Worm (Caenorhabditis elegans) whole organism, late embryonic: ENCODE data around the gene kynu-1.
A peak's percentile ranks its signal among the peaks of the same experiment; 100 is the strongest.

ENCODE experiments used
- C08G9.2 ChIP-seq: sonication (generic microtip); optimal IDR thresholded peaks from 2 replicates; lab custom pipeline; 2016; ENCODE audit warnings: mild to moderate bottlenecking, missing genetic modification characterization, moderate library complexity, missing compliant biosample characterization
- F13H6.1 ChIP-seq: sonication (generic microtip); optimal IDR thresholded peaks from 2 replicates; lab custom pipeline; 2016; ENCODE audit warnings: missing genetic modification characterization, missing compliant biosample characterization
- K02D7.2 ChIP-seq: sonication (generic microtip); optimal IDR thresholded peaks from 2 replicates; lab custom pipeline; 2017; ENCODE audit warnings: mild to moderate bottlenecking, missing genetic modification characterization, missing compliant biosample characterization
- K09A11.1 ChIP-seq: sonication (generic microtip); optimal IDR thresholded peaks from 2 replicates; lab custom pipeline; 2017; ENCODE audit warnings: antibody characterized with exemption, mild to moderate bottlenecking, missing genetic modification characterization, missing compliant biosample characterization; ENCODE audit not compliant: insufficient read depth
- T23F11.4 ChIP-seq: fragments of 200-800 bp; sonication (Bioruptor generic); optimal IDR thresholded peaks from 2 replicates; lab custom pipeline; 2018; ENCODE audit warnings: mild to moderate bottlenecking, missing genetic modification characterization, missing compliant biosample characterization
- Y22D7AL.16 ChIP-seq: sonication (generic microtip); optimal IDR thresholded peaks from 2 replicates; lab custom pipeline; 2016; ENCODE audit warnings: missing genetic modification characterization, missing compliant biosample characterization
- ahr-1 ChIP-seq: sonication (generic microtip); optimal IDR thresholded peaks from 2 replicates; lab custom pipeline; 2016; ENCODE audit warnings: missing genetic modification characterization, missing compliant biosample characterization
- ama-1 ChIP-seq: fragments of 150-350 bp; optimal IDR thresholded peaks from 2 replicates; lab custom pipeline; 2014
- ceh-14 ChIP-seq: sonication (generic microtip); optimal IDR thresholded peaks from 2 replicates; lab custom pipeline; 2016; ENCODE audit warnings: missing genotype, missing genetic modification characterization, missing compliant biosample characterization
- ceh-18 ChIP-seq: sonication (generic microtip); optimal IDR thresholded peaks from 2 replicates; lab custom pipeline; 2016; ENCODE audit warnings: missing genetic modification characterization, missing compliant biosample characterization
- ceh-19 ChIP-seq: fragments of 200-800 bp; sonication (Bioruptor generic); optimal IDR thresholded peaks from 2 replicates; lab custom pipeline; 2018; ENCODE audit warnings: mild to moderate bottlenecking, missing genetic modification characterization, missing compliant biosample characterization
- ceh-2 ChIP-seq: sonication (generic microtip); optimal IDR thresholded peaks from 2 replicates; lab custom pipeline; 2016; ENCODE audit warnings: missing genotype, missing genetic modification characterization, missing compliant biosample characterization
- ceh-22 ChIP-seq: sonication (generic microtip); optimal IDR thresholded peaks from 2 replicates; lab custom pipeline; 2017; ENCODE audit warnings: missing biosample characterization, missing genetic modification characterization
- ceh-24 ChIP-seq: sonication (generic microtip); optimal IDR thresholded peaks from 2 replicates; lab custom pipeline; 2016; ENCODE audit warnings: mild to moderate bottlenecking, missing genetic modification characterization, missing compliant biosample characterization
- ceh-30 ChIP-seq: fragments of 150-350 bp; optimal IDR thresholded peaks from 2 replicates; lab custom pipeline; 2014; ENCODE audit warnings: missing biosample characterization, missing genetic modification characterization
- ceh-48 ChIP-seq: sonication (generic microtip); optimal IDR thresholded peaks from 2 replicates; lab custom pipeline; 2016; ENCODE audit warnings: missing genetic modification characterization, inconsistent platforms, missing compliant biosample characterization
- ceh-9 ChIP-seq: sonication (generic microtip); optimal IDR thresholded peaks from 2 replicates; lab custom pipeline; 2016; ENCODE audit warnings: mild to moderate bottlenecking, missing genetic modification characterization, inconsistent platforms, missing compliant biosample characterization
- che-1 ChIP-seq: sonication (generic microtip); optimal IDR thresholded peaks from 2 replicates; lab custom pipeline; 2016; ENCODE audit warnings: mild to moderate bottlenecking, missing genetic modification characterization, missing compliant biosample characterization
- dve-1 ChIP-seq: sonication (generic microtip); optimal IDR thresholded peaks from 2 replicates; lab custom pipeline; 2017; ENCODE audit warnings: antibody characterized with exemption, mild to moderate bottlenecking, missing genetic modification characterization, missing compliant biosample characterization
- elt-2 ChIP-seq: sonication (generic microtip); optimal IDR thresholded peaks from 2 replicates; lab custom pipeline; 2016; ENCODE audit warnings: missing genetic modification reagents, missing genetic modification characterization, missing compliant biosample characterization
- fkh-10 ChIP-seq: fragments of 150-350 bp; optimal IDR thresholded peaks from 2 replicates; lab custom pipeline; 2014; ENCODE audit warnings: missing biosample characterization, missing genetic modification reagents, missing genetic modification characterization
- fkh-6 ChIP-seq: sonication (generic microtip); optimal IDR thresholded peaks from 2 replicates; lab custom pipeline; 2016; ENCODE audit warnings: missing genetic modification characterization, missing compliant biosample characterization
- gmeb-2 ChIP-seq: sonication (generic microtip); optimal IDR thresholded peaks from 2 replicates; lab custom pipeline; 2016; ENCODE audit warnings: missing genetic modification characterization, inconsistent platforms, missing compliant biosample characterization
- hlh-13 ChIP-seq: fragments of 200-800 bp; sonication (Bioruptor generic); optimal IDR thresholded peaks from 2 replicates; lab custom pipeline; 2018; ENCODE audit warnings: mild to moderate bottlenecking, missing genetic modification characterization, missing compliant biosample characterization
- hlh-6 ChIP-seq: sonication (generic microtip); optimal IDR thresholded peaks from 2 replicates; lab custom pipeline; 2016; ENCODE audit warnings: missing genotype, missing genetic modification characterization, missing compliant biosample characterization
- hlh-8 ChIP-seq: sonication (generic microtip); optimal IDR thresholded peaks from 2 replicates; lab custom pipeline; 2016; ENCODE audit warnings: missing genotype, missing genetic modification characterization, missing compliant biosample characterization
- lim-6 ChIP-seq: sonication (generic microtip); optimal IDR thresholded peaks from 2 replicates; lab custom pipeline; 2016; ENCODE audit warnings: missing genetic modification characterization, missing compliant biosample characterization
- madf-2 ChIP-seq: sonication (generic microtip); optimal IDR thresholded peaks from 2 replicates; lab custom pipeline; 2017; ENCODE audit warnings: missing genetic modification characterization, missing compliant biosample characterization
- mec-3 ChIP-seq: sonication (generic microtip); optimal IDR thresholded peaks from 2 replicates; lab custom pipeline; 2016; ENCODE audit warnings: borderline replicate concordance, missing genetic modification characterization, missing compliant biosample characterization
- odd-2 ChIP-seq: sonication (generic microtip); optimal IDR thresholded peaks from 2 replicates; lab custom pipeline; 2017; ENCODE audit warnings: antibody characterized with exemption, mild to moderate bottlenecking, missing genetic modification characterization, missing compliant biosample characterization
- pag-3 ChIP-seq: sonication (generic microtip); optimal IDR thresholded peaks from 2 replicates; lab custom pipeline; 2016; ENCODE audit warnings: missing compliant biosample characterization, missing genetic modification characterization, borderline replicate concordance
- pat-9 ChIP-seq: fragments of 200-800 bp; sonication (Bioruptor generic); optimal IDR thresholded peaks from 2 replicates; lab custom pipeline; 2018; ENCODE audit warnings: mild to moderate bottlenecking, missing genetic modification characterization, moderate library complexity, missing compliant biosample characterization
- pha-2 ChIP-seq: sonication (generic microtip); optimal IDR thresholded peaks from 2 replicates; lab custom pipeline; 2017; ENCODE audit warnings: mild to moderate bottlenecking, missing genetic modification characterization, missing compliant biosample characterization
- pha-4 ChIP-seq: fragments of 150-350 bp; optimal IDR thresholded peaks from 2 replicates; lab custom pipeline; 2018; ENCODE audit warnings: missing biosample characterization, missing genetic modification reagents, missing genetic modification characterization
- pqm-1 ChIP-seq: sonication (generic microtip); optimal IDR thresholded peaks from 2 replicates; lab custom pipeline; 2016; ENCODE audit warnings: missing genetic modification characterization, missing compliant biosample characterization
- pros-1 ChIP-seq: fragments of 150-350 bp; optimal IDR thresholded peaks from 2 replicates; lab custom pipeline; 2014; ENCODE audit warnings: missing biosample characterization, missing genetic modification reagents, missing genetic modification characterization
- rnt-1 ChIP-seq: sonication (generic microtip); optimal IDR thresholded peaks from 2 replicates; lab custom pipeline; 2016; ENCODE audit warnings: missing genetic modification characterization, missing compliant biosample characterization
- sox-2 ChIP-seq: fragments of 200-800 bp; sonication (Bioruptor generic); IDR thresholded peaks from 2 replicates; pipeline ENCODE4 v1.3.6; 2022; ENCODE audit warnings: missing genetic modification reagents, missing genetic modification characterization, missing compliant biosample characterization
- sox-4 ChIP-seq: sonication (generic microtip); optimal IDR thresholded peaks from 2 replicates; lab custom pipeline; 2017; ENCODE audit warnings: mild to moderate bottlenecking, missing genetic modification characterization, inconsistent platforms, missing compliant biosample characterization
- syd-9 ChIP-seq: sonication (generic microtip); optimal IDR thresholded peaks from 2 replicates; lab custom pipeline; 2016; ENCODE audit warnings: mild to moderate bottlenecking, missing genetic modification characterization, moderate library complexity, missing compliant biosample characterization
- tbx-2 ChIP-seq: sonication (generic microtip); optimal IDR thresholded peaks from 2 replicates; lab custom pipeline; 2016; ENCODE audit warnings: missing genetic modification characterization, missing compliant biosample characterization
- ttx-3 ChIP-seq: sonication (generic microtip); optimal IDR thresholded peaks from 2 replicates; lab custom pipeline; 2016; ENCODE audit warnings: missing genetic modification reagents, missing genetic modification characterization, missing compliant biosample characterization
- unc-3 ChIP-seq, 2 experiments: fragments of 200-800 bp in 1 of 2; sonication (Bioruptor generic) in 1 of 2; sonication (generic microtip) in 1 of 2; conservative IDR thresholded peaks in 1 of 2; optimal IDR thresholded peaks in 1 of 2; 2 replicates each; pipeline versions ENCODE4 v1.3.6 to Lab custom; 2016 to 2022; ENCODE audit warnings: missing compliant biosample characterization in 2 of 2, missing genetic modification characterization in 2 of 2, missing genetic modification reagents in 1 of 2
- unc-42 ChIP-seq: sonication (generic microtip); optimal IDR thresholded peaks from 2 replicates; lab custom pipeline; 2016; ENCODE audit warnings: missing genotype, missing genetic modification characterization, missing compliant biosample characterization
- unc-55 ChIP-seq: sonication (generic microtip); optimal IDR thresholded peaks from 2 replicates; lab custom pipeline; 2017; ENCODE audit warnings: missing biosample characterization, missing genetic modification reagents, missing genetic modification characterization

Gene kynu-1

DNA sequence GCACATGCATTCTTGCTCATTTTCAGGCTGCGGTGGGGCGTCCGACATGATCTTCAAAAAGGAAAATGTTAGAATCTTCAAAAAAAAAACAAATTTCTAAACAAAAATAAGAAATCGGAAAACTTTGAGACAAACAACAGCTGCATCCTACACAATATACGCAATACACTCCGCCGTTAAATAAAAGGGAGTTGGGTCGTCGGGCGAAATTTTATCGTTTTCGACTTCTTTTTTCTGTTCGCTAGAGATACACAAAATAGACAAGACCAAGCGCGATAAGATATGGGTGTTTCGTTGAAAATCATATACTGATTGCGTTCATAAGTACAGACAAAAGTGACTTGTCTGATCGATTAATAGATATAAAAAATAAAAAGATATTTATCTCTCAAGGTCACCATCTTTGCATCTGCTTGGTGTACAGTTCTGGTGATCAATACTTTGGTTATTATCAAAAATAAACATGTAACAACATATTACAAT lies at the start of gene kynu-1:
TSS of gene kynu-1 (minus strand) at position 51 of the 483 bp plus-strand sequence.
- TF ChIP-seq elt-2 (tag; lab: Kevin White, UChicago) = peak; percentile 48
- TF ChIP-seq unc-3 (GFP tag; conservative IDR thresholded peaks at IDR 0.05; lab: Robert Waterston, UW) = no peak
- no peak for TF ChIP-seq unc-3 (tag; optimal IDR thresholded peaks at IDR 0.05; lab: Kevin White, UChicago)
- TF ChIP-seq, all 69 proteins: peak for 1

DNA sequence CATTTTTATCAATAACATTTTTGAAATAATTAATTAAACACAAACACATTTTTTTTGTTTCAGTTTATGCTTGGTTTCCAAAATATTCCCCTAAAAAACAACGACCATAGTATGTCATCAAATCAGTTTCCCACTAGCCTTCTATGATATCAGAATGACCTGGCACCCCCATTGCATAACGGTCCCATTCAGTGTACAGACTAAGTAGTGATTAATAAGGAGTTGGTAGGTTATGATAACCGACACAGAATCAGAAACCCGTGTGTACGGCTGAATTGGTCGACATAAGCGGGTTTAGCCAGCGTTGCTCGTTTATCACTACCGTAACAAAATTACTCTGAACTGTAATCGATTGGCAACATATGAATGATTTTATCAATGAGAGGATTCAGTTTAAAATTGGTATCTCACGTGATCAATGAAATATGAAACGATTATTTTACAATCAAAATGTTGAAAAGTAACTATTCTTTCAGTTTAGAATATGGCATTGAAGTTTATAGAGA lies 48.3 kb upstream of the kynu-1 start:
- TF ChIP-seq elt-2 (tag; lab: Kevin White, UChicago) = peak; percentile 50
- no peak for TF ChIP-seq syd-9 (tag; lab: Kevin White, UChicago)
- TF ChIP-seq ceh-30 (tag; lab: Kevin White, UChicago) = no peak
- no peak for TF ChIP-seq che-1 (tag; lab: Kevin White, UChicago)
- no peak for TF ChIP-seq sox-2 (GFP tag; lab: Robert Waterston, UW)
- no peak for TF ChIP-seq pha-4

DNA sequence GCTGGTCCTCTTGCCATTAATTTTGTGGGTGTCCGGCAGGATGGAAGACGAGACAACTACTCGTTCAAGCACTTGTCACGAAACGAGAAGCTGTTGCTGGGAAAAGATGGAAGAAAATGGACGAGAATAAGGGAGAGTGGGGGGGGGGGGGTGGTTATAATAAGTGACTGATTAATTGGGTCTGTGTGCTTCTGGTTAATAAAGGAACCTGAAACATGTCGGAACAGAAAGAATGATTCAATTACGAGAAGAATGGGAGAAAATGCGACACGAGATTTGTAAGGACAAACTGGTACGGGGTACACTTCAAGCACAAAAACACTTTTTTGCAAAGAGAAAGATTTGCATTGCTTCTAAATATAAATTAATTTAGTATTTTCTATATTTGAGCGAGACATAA lies 46.3 kb upstream of the kynu-1 start:
- peak; percentile 83 for TF ChIP-seq unc-42 (tag; lab: Kevin White, UChicago)
- TF ChIP-seq lim-6 = no peak
- no peak for TF ChIP-seq unc-55 (GFP tag; lab: Kevin White, UChicago)
- TF ChIP-seq K02D7.2 = no peak

DNA sequence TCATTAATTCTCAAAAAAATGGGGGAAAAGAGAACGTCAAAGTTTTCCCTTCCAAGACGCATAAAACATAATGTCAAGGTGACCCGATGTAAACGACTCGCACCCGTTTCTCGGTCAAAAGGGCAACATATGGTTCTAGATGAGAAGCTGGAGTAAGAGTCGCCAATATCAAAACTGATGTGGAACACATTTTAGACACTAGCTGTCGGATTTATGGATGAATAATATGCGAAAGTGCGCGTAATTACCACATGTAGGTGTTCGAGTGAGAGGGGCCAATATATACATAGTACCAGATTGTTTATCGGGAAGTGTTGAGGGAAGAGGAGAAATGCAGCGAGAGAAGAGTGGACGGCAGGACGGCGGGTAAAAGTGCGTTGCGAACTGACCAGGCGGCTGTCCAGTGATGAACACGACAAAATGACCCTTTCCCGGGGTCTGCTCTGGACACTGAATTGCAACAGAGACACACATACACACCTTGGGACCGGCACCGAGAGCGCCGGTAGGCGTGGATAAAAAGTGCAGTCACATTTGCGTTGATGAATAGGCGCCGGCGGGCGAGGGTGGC lies 41.9 kb upstream of the kynu-1 start:
- TF ChIP-seq ceh-14 (no peak), hlh-6 (peak; percentile 62), pat-9 (tag; lab: Kevin White, UChicago) (no peak), ceh-2 (tag; lab: Kevin White, UChicago) (no peak), hlh-8 (tag; lab: Kevin White, UChicago) (peak; percentile 72), ceh-30 (tag; lab: Kevin White, UChicago) (no peak), ceh-19 (GFP tag; lab: Kevin White, UChicago) (peak; percentile 30), fkh-10 (GFP tag; lab: Kevin White, UChicago) (no peak), sox-4 (tag; lab: Kevin White, UChicago) (no peak), K09A11.1 (tag; lab: Kevin White, UChicago) (no peak), elt-2 (tag; lab: Kevin White, UChicago) (no peak), ama-1 (lab: Kevin White, UChicago) (no peak), pha-4 (no peak), ahr-1 (tag; lab: Kevin White, UChicago) (no peak), fkh-6 (tag; lab: Kevin White, UChicago) (no peak), Y22D7AL.16 (no peak), ceh-22 (tag; lab: Kevin White, UChicago) (no peak), pag-3 (tag; lab: Kevin White, UChicago) (no peak), gmeb-2 (tag; lab: Kevin White, UChicago) (no peak), mec-3 (tag; lab: Kevin White, UChicago) (no peak), rnt-1 (tag; lab: Kevin White, UChicago) (peak; percentile 41), C08G9.2 (tag; lab: Kevin White, UChicago) (no peak), F13H6.1 (no peak), pros-1 (tag; lab: Kevin White, UChicago) (no peak), ceh-48 (no peak), pqm-1 (no peak), dve-1 (tag; lab: Kevin White, UChicago) (no peak), ttx-3 (tag; lab: Kevin White, UChicago) (no peak), ceh-18 (tag; lab: Kevin White, UChicago) (no peak), che-1 (tag; lab: Kevin White, UChicago) (no peak), ceh-9 (tag; lab: Kevin White, UChicago) (no peak), T23F11.4 (GFP tag; lab: Kevin White, UChicago) (no peak), ceh-24 (no peak), hlh-13 (GFP tag; lab: Kevin White, UChicago) (no peak), tbx-2 (tag; lab: Kevin White, UChicago) (peak; percentile 47), pha-2 (tag; lab: Kevin White, UChicago) (no peak), madf-2 (tag; lab: Kevin White, UChicago) (no peak), odd-2 (no peak)
